Worm (Caenorhabditis elegans): ENCODE results near the gene C42D4.18.

- TF ChIP-seq flt-1 (GFP tag; IDR thresholded peaks at IDR 0.05) (no peak), B0310.2 (tag; optimal IDR thresholded peaks at IDR 0.05) (no peak), ama-1 (optimal IDR thresholded peaks at IDR 0.05) (no peak), tbx-11 (GFP tag; IDR thresholded peaks at IDR 0.05) (no peak), tbx-37 (GFP tag; conservative IDR thresholded peaks at IDR 0.05) (no peak), ets-7 (tag; optimal IDR thresholded peaks at IDR 0.05) (no peak), ceh-13 (GFP tag; optimal IDR thresholded peaks at IDR 0.05) (no peak), aly-1 (tag; optimal IDR thresholded peaks at IDR 0.05) (no peak), hnd-1 (tag; optimal IDR thresholded peaks at IDR 0.05) (no peak)
Measured at ce11 chrIV:7184597-7184996, 18.0 kb downstream of the C42D4.18 start, which contains the start of gene clec-179.
